Worm (Caenorhabditis elegans) whole organism, young adult: ENCODE data around the gene C41G6.12.
A peak's percentile ranks its signal among the peaks of the same experiment; 100 is the strongest.

Source experiments
- B0035.1 ChIP-seq: sonication (generic microtip); optimal IDR thresholded peaks from 2 replicates; lab custom pipeline; 2016; ENCODE audit warnings: missing genetic modification characterization, mild to moderate bottlenecking, missing compliant biosample characterization, missing genotype, missing genetic modification reagents
- B0261.1 ChIP-seq: sonication (generic microtip); optimal IDR thresholded peaks from 2 replicates; lab custom pipeline; 2016; ENCODE audit warnings: mild to moderate bottlenecking, missing genetic modification characterization, moderate library complexity, missing compliant biosample characterization
- C06A6.2 ChIP-seq: fragments of 200-800 bp; sonication (Bioruptor generic); conservative IDR thresholded peaks from 2 replicates; pipeline ENCODE4 v1.3.6; 2022; ENCODE audit warnings: missing genetic modification characterization, missing compliant biosample characterization
- C17E4.6 ChIP-seq: fragments of 200-800 bp; sonication (Bioruptor generic); IDR thresholded peaks from 2 replicates; pipeline ENCODE4 v1.3.6; 2022; ENCODE audit warnings: missing genetic modification reagents, missing genetic modification characterization, missing compliant biosample characterization
- D2030.7 ChIP-seq: fragments of 200-800 bp; sonication (Bioruptor generic); IDR thresholded peaks from 2 replicates; pipeline ENCODE4 v1.3.6; 2022; ENCODE audit warnings: missing genetic modification reagents, missing genetic modification characterization, missing compliant biosample characterization
- F10E7.11 ChIP-seq: sonication (generic microtip); optimal IDR thresholded peaks from 2 replicates; lab custom pipeline; 2017; ENCODE audit warnings: mild to moderate bottlenecking, missing genetic modification characterization, moderate library complexity, missing compliant biosample characterization
- F37B4.10 ChIP-seq: fragments of 200-800 bp; sonication (Bioruptor generic); IDR thresholded peaks from 2 replicates; pipeline ENCODE4 v1.3.6; 2022; ENCODE audit warnings: missing genetic modification characterization, missing compliant biosample characterization
- F49E8.2 ChIP-seq: sonication (generic microtip); optimal IDR thresholded peaks from 3 replicates; lab custom pipeline; 2017; ENCODE audit warnings: missing genetic modification characterization, mild to moderate bottlenecking, missing compliant biosample characterization, antibody characterized with exemption, moderate library complexity; ENCODE audit not compliant: insufficient read depth
- F55B11.4 ChIP-seq: sonication (generic microtip); optimal IDR thresholded peaks from 2 replicates; lab custom pipeline; 2016; ENCODE audit warnings: missing compliant biosample characterization, missing genetic modification characterization, borderline replicate concordance; ENCODE audit not compliant: insufficient read depth
- F57C9.4 ChIP-seq: sonication (generic microtip); optimal IDR thresholded peaks from 2 replicates; lab custom pipeline; 2017; ENCODE audit warnings: mild to moderate bottlenecking, missing genetic modification characterization, missing compliant biosample characterization
- K12H6.12 ChIP-seq: fragments of 200-800 bp; sonication (Bioruptor generic); optimal IDR thresholded peaks from 2 replicates; lab custom pipeline; 2018; ENCODE audit warnings: mild to moderate bottlenecking, missing genetic modification characterization, missing compliant biosample characterization
- ZK185.1 ChIP-seq: sonication (generic microtip); optimal IDR thresholded peaks from 2 replicates; lab custom pipeline; 2016; ENCODE audit warnings: mild to moderate bottlenecking, missing genetic modification characterization, missing compliant biosample characterization; ENCODE audit not compliant: poor library complexity, severe bottlenecking
- athp-1 ChIP-seq: sonication (generic microtip); optimal IDR thresholded peaks from 2 replicates; lab custom pipeline; 2017; ENCODE audit warnings: mild to moderate bottlenecking, missing genetic modification characterization, missing compliant biosample characterization
- bed-1 ChIP-seq: fragments of 200-800 bp; sonication (Bioruptor generic); IDR thresholded peaks from 2 replicates; pipeline ENCODE4 v1.3.6; 2022; ENCODE audit warnings: missing genetic modification reagents, missing genetic modification characterization, missing compliant biosample characterization
- bed-2 ChIP-seq: fragments of 200-800 bp; sonication (Bioruptor generic); IDR thresholded peaks from 2 replicates; pipeline ENCODE4 v1.3.6; 2022; ENCODE audit warnings: missing genetic modification reagents, missing genetic modification characterization, missing compliant biosample characterization
- ccch-3 ChIP-seq: fragments of 200-800 bp; sonication (Bioruptor generic); optimal IDR thresholded peaks from 2 replicates; lab custom pipeline; 2018; ENCODE audit warnings: mild to moderate bottlenecking, missing genetic modification characterization, missing compliant biosample characterization
- ceh-40 ChIP-seq: fragments of 200-800 bp; sonication (Bioruptor generic); IDR thresholded peaks from 2 replicates; pipeline ENCODE4 v1.3.6; 2022; ENCODE audit warnings: missing genetic modification characterization, missing compliant biosample characterization
- ceh-58 ChIP-seq: fragments of 200-800 bp; sonication (Bioruptor generic); IDR thresholded peaks from 2 replicates; pipeline ENCODE4 v1.3.6; 2022; ENCODE audit warnings: missing genetic modification characterization, missing compliant biosample characterization
- ceh-79 ChIP-seq: sonication (generic microtip); optimal IDR thresholded peaks from 2 replicates; lab custom pipeline; 2017; ENCODE audit warnings: mild to moderate bottlenecking, missing genetic modification characterization, missing compliant biosample characterization
- chd-7 ChIP-seq: sonication (generic microtip); optimal IDR thresholded peaks from 2 replicates; lab custom pipeline; 2016; ENCODE audit warnings: mild to moderate bottlenecking, missing genetic modification characterization, moderate library complexity, missing compliant biosample characterization
- dox-1 ChIP-seq: fragments of 200-800 bp; sonication (Bioruptor generic); IDR thresholded peaks from 2 replicates; pipeline ENCODE4 v1.3.6; 2022; ENCODE audit warnings: missing genetic modification reagents, missing genetic modification characterization, missing compliant biosample characterization
- dpff-1 ChIP-seq: sonication (generic microtip); optimal IDR thresholded peaks from 2 replicates; lab custom pipeline; 2017; ENCODE audit warnings: mild to moderate bottlenecking, missing genetic modification characterization, missing compliant biosample characterization
- gei-17 ChIP-seq: fragments of 200-800 bp; sonication (Bioruptor generic); optimal IDR thresholded peaks from 2 replicates; lab custom pipeline; 2018; ENCODE audit warnings: mild to moderate bottlenecking, missing genetic modification characterization, missing compliant biosample characterization
- him-1 ChIP-seq: sonication (generic microtip); optimal IDR thresholded peaks from 2 replicates; lab custom pipeline; 2016; ENCODE audit warnings: missing genotype, missing genetic modification reagents, missing genetic modification characterization, missing compliant biosample characterization
- hlh-12 ChIP-seq: sonication (generic microtip); optimal IDR thresholded peaks from 2 replicates; lab custom pipeline; 2016; ENCODE audit warnings: missing genetic modification characterization, missing compliant biosample characterization
- hlh-26 ChIP-seq: fragments of 200-800 bp; sonication (Bioruptor generic); conservative IDR thresholded peaks from 2 replicates; pipeline ENCODE4 v1.3.6; 2022; ENCODE audit warnings: missing genetic modification reagents, missing genetic modification characterization, missing compliant biosample characterization
- hmg-1.2 ChIP-seq: fragments of 200-800 bp; sonication (Bioruptor generic); IDR thresholded peaks from 2 replicates; pipeline ENCODE4 v1.3.6; 2022; ENCODE audit warnings: missing genetic modification reagents, missing genetic modification characterization, missing compliant biosample characterization
- let-607 ChIP-seq, 2 experiments: fragments of 200-800 bp in 1 of 2; sonication (Bioruptor generic) in 1 of 2; sonication (generic microtip) in 1 of 2; optimal IDR thresholded peaks; 2 replicates each; lab custom pipeline; 2016 to 2018; ENCODE audit warnings: mild to moderate bottlenecking in 2 of 2, missing compliant biosample characterization in 2 of 2, missing genetic modification characterization in 2 of 2, moderate library complexity in 2 of 2, missing genotype in 1 of 2
- lin-35 ChIP-seq, 3 experiments: fragments of 150-350 bp in 2 of 3; sonication (generic microtip) in 1 of 3; optimal IDR thresholded peaks; 2 replicates each; lab custom pipeline; 2014 to 2018; ENCODE audit warnings: missing biosample characterization in 3 of 3, missing genetic modification characterization in 3 of 3, missing genetic modification reagents in 3 of 3
- lin-40 ChIP-seq: sonication (generic microtip); optimal IDR thresholded peaks from 2 replicates; lab custom pipeline; 2016; ENCODE audit warnings: missing genetic modification characterization, mild to moderate bottlenecking, missing compliant biosample characterization, missing genotype, missing genetic modification reagents
- lsy-27 ChIP-seq: sonication (generic microtip); optimal IDR thresholded peaks from 2 replicates; lab custom pipeline; 2017; ENCODE audit warnings: missing genetic modification characterization, mild to moderate bottlenecking, missing compliant biosample characterization, antibody characterized with exemption, missing genotype, borderline replicate concordance; ENCODE audit not compliant: insufficient read depth
- madf-8 ChIP-seq: fragments of 200-800 bp; sonication (Bioruptor generic); conservative IDR thresholded peaks from 2 replicates; pipeline ENCODE4 v1.3.6; 2022; ENCODE audit warnings: missing genetic modification reagents, missing genetic modification characterization, missing compliant biosample characterization
- mcd-1 ChIP-seq: fragments of 200-800 bp; sonication (Bioruptor generic); IDR thresholded peaks from 2 replicates; pipeline ENCODE4 v1.3.6; 2022; ENCODE audit warnings: missing genetic modification reagents, missing genetic modification characterization, missing compliant biosample characterization
- mes-4 ChIP-seq: sonication (generic microtip); optimal IDR thresholded peaks from 2 replicates; lab custom pipeline; 2016; ENCODE audit warnings: missing genotype, missing genetic modification characterization, missing compliant biosample characterization
- nfya-1 ChIP-seq: sonication (generic microtip); optimal IDR thresholded peaks from 2 replicates; lab custom pipeline; 2017; ENCODE audit warnings: antibody characterized with exemption, missing compliant biosample characterization, missing genetic modification characterization, borderline replicate concordance; ENCODE audit not compliant: insufficient read depth
- nhr-27 ChIP-seq: fragments of 200-800 bp; sonication (Bioruptor generic); optimal IDR thresholded peaks from 2 replicates; lab custom pipeline; 2018; ENCODE audit warnings: mild to moderate bottlenecking, missing genetic modification characterization, moderate library complexity, missing compliant biosample characterization
- nhr-80 ChIP-seq: sonication (generic microtip); optimal IDR thresholded peaks from 2 replicates; lab custom pipeline; 2016; ENCODE audit warnings: missing genetic modification characterization, missing compliant biosample characterization
- pha-4 ChIP-seq: fragments of 150-350 bp; sonication (generic microtip); optimal IDR thresholded peaks from 2 replicates; lab custom pipeline; 2014; ENCODE audit warnings: missing biosample characterization, missing genetic modification reagents, missing genetic modification characterization
- rcor-1 ChIP-seq: fragments of 200-800 bp; sonication (Bioruptor generic); IDR thresholded peaks from 2 replicates; pipeline ENCODE4 v1.3.6; 2022; ENCODE audit warnings: missing genetic modification reagents, missing genetic modification characterization, missing compliant biosample characterization
- snpc-4 ChIP-seq, 5 experiments: fragments of 150-350 bp in 1 of 5; sonication (generic microtip) in 4 of 5; optimal IDR thresholded peaks; 2 replicates each; lab custom pipeline; 2014 to 2018; ENCODE audit warnings: missing genetic modification characterization in 5 of 5, missing biosample characterization in 3 of 5, antibody characterized with exemption in 2 of 5, mild to moderate bottlenecking in 2 of 5, missing compliant biosample characterization in 2 of 5, missing genotype in 2 of 5, moderate library complexity in 2 of 5, missing genetic modification reagents in 1 of 5
- tbp1 ChIP-seq: fragments of 200-800 bp; sonication (Bioruptor generic); optimal IDR thresholded peaks from 2 replicates; lab custom pipeline; 2018; ENCODE audit warnings: mild to moderate bottlenecking, missing genetic modification characterization, missing compliant biosample characterization
- tbx-9 ChIP-seq: sonication (generic microtip); optimal IDR thresholded peaks from 2 replicates; lab custom pipeline; 2016; ENCODE audit warnings: borderline replicate concordance, missing genetic modification characterization, inconsistent platforms, missing compliant biosample characterization
- unc-130 ChIP-seq: sonication (generic microtip); optimal IDR thresholded peaks from 2 replicates; lab custom pipeline; 2016; ENCODE audit warnings: missing genetic modification reagents, missing genetic modification characterization, missing compliant biosample characterization
- zfh-2 ChIP-seq: fragments of 200-800 bp; sonication (Bioruptor generic); conservative IDR thresholded peaks from 2 replicates; pipeline ENCODE4 v1.3.6; 2022; ENCODE audit warnings: missing genetic modification reagents, missing genetic modification characterization, missing compliant biosample characterization
- ztf-18 ChIP-seq: sonication (generic microtip); optimal IDR thresholded peaks from 2 replicates; lab custom pipeline; 2016; ENCODE audit warnings: missing genotype, mild to moderate bottlenecking, missing genetic modification characterization, missing compliant biosample characterization
- ztf-22 ChIP-seq: fragments of 200-800 bp; sonication (Bioruptor generic); optimal IDR thresholded peaks from 2 replicates; lab custom pipeline; 2018; ENCODE audit warnings: mild to moderate bottlenecking, missing genetic modification characterization, moderate library complexity, missing compliant biosample characterization
- ztf-26 ChIP-seq: sonication (generic microtip); optimal IDR thresholded peaks from 2 replicates; lab custom pipeline; 2017; ENCODE audit warnings: missing genetic modification characterization, missing compliant biosample characterization

The C41G6.12 gene

ce11 chrV:15190903-15191302 is 16.7 kb downstream of the C41G6.12 start, which contains the start of gene Y75B12B.11 (continued):
- peak in 2 of 3 experiments; percentile 72 to 87 for TF ChIP-seq lin-35 (GFP tag; optimal IDR thresholded peaks at IDR 0.05; lab: Kevin White, UChicago)
- TF ChIP-seq tbx-9 (tag; lab: Kevin White, UChicago) = peak; percentile 90
- peak; percentile 77 for TF ChIP-seq snpc-4 (GFP tag; optimal IDR thresholded peaks at IDR 0.05; lab: Kevin White, UChicago)
- TF ChIP-seq snpc-4 (tag; optimal IDR thresholded peaks at IDR 0.05; lab: Kevin White, UChicago) = peak; percentile 47 to 87 (median 82)
- peak; percentile 95 for TF ChIP-seq ztf-26 (tag; lab: Kevin White, UChicago)
- peak; percentile 87 for TF ChIP-seq him-1
- TF ChIP-seq hmg-1.2 (GFP tag; lab: Robert Waterston, UW) = peak; percentile 85
- peak; percentile 83 for TF ChIP-seq lsy-27 (tag; lab: Kevin White, UChicago)
- peak; percentile 95 for TF ChIP-seq zfh-2 (GFP tag; lab: Robert Waterston, UW)
- TF ChIP-seq F57C9.4 = peak; percentile 91
- no peak for TF ChIP-seq pha-4 (tag; lab: Kevin White, UChicago)
- TF ChIP-seq bed-1 = peak; percentile 94; the same call in 1 of the 2 replicates
- TF ChIP-seq lin-40 = peak; percentile 88
- peak; percentile 83 for TF ChIP-seq K12H6.12 (tag; lab: Kevin White, UChicago)
- peak; percentile 86 for TF ChIP-seq ztf-18 (tag; lab: Kevin White, UChicago)
- TF ChIP-seq hlh-26 (GFP tag; lab: Robert Waterston, UW) = 0 out of 2 replicates have a peak, but pooled peaks have one; percentile 80
- TF ChIP-seq D2030.7 (GFP tag; lab: Robert Waterston, UW) = peak; percentile 96
- TF ChIP-seq unc-130 = peak; percentile 92
- TF ChIP-seq hlh-12 (tag; lab: Kevin White, UChicago) = peak; percentile 80
- peak; percentile 68 for TF ChIP-seq gei-17 (GFP tag; lab: Kevin White, UChicago)
- peak; percentile 93 for TF ChIP-seq mcd-1 (GFP tag; lab: Robert Waterston, UW)
- TF ChIP-seq ztf-22 (GFP tag; lab: Kevin White, UChicago) = peak; percentile 31
- TF ChIP-seq ceh-58 (GFP tag; lab: Robert Waterston, UW) = peak; percentile 96
- TF ChIP-seq ZK185.1 (tag; lab: Kevin White, UChicago) = peak; percentile 90
- no peak for TF ChIP-seq ccch-3 (GFP tag; lab: Kevin White, UChicago)
- TF ChIP-seq let-607 (tag; optimal IDR thresholded peaks at IDR 0.05; lab: Kevin White, UChicago) = peak; percentile 66 to 83
- TF ChIP-seq madf-8 (GFP tag; lab: Robert Waterston, UW) = peak; percentile 71
- peak; percentile 94 for TF ChIP-seq ceh-40
- TF ChIP-seq chd-7 = peak; percentile 97
- TF ChIP-seq dpff-1 (tag; lab: Kevin White, UChicago) = peak; percentile 72
- TF ChIP-seq dox-1 (GFP tag; lab: Robert Waterston, UW) = peak; percentile 95
- peak; percentile 88 for TF ChIP-seq B0035.1 (tag; lab: Kevin White, UChicago)
- peak; percentile 97 for TF ChIP-seq B0261.1 (tag; lab: Kevin White, UChicago)
- peak; percentile 98 for TF ChIP-seq athp-1 (tag; lab: Kevin White, UChicago)
- TF ChIP-seq nhr-80 (tag; lab: Kevin White, UChicago) = peak; percentile 73
- TF ChIP-seq rcor-1 (GFP tag; lab: Robert Waterston, UW) = peak; percentile 95
- peak; percentile 76 for TF ChIP-seq F10E7.11
- peak; percentile 96 for TF ChIP-seq F37B4.10 (GFP tag; lab: Robert Waterston, UW)
- peak; percentile 95 for TF ChIP-seq mes-4 (tag; lab: Kevin White, UChicago)
- peak; percentile 97 for TF ChIP-seq nhr-27
- no peak for TF ChIP-seq F55B11.4 (tag; lab: Kevin White, UChicago)
- TF ChIP-seq nfya-1 (tag; lab: Kevin White, UChicago) = no peak
- no peak; the same call in 1 of the 2 replicates for TF ChIP-seq bed-2 (GFP tag; lab: Robert Waterston, UW)
- TF ChIP-seq ceh-79 (tag; lab: Kevin White, UChicago) = peak; percentile 97
- peak; percentile 99 for TF ChIP-seq tbp1 (GFP tag; lab: Kevin White, UChicago)
- peak; percentile 96 for TF ChIP-seq F49E8.2
- TF ChIP-seq C17E4.6 (GFP tag; lab: Robert Waterston, UW) = peak; percentile 86
- TF ChIP-seq C06A6.2 (GFP tag; lab: Robert Waterston, UW) = peak; percentile 80
